Worm (Caenorhabditis elegans): ENCODE results near the gene nspa-9.

nspa-9 gene

ce11 chrX:11732752-11733151, 6.1 kb upstream of the nspa-9 start:
- no peak for TF ChIP-seq nhr-77 (tag; optimal IDR thresholded peaks at IDR 0.05)
- TF ChIP-seq ceh-16 (tag; optimal IDR thresholded peaks at IDR 0.05): no peak
- TF ChIP-seq ztf-1 (GFP tag; conservative IDR thresholded peaks at IDR 0.05): no peak
- TF ChIP-seq ztf-4 (tag; optimal IDR thresholded peaks at IDR 0.05): no peak
- no peak for TF ChIP-seq crh-2 (tag; optimal IDR thresholded peaks at IDR 0.05)
- no peak for TF ChIP-seq unc-62 (GFP tag; optimal IDR thresholded peaks at IDR 0.05)
- TF ChIP-seq elt-1 (tag; optimal IDR thresholded peaks at IDR 0.05): no peak
- TF ChIP-seq sma-3 (GFP tag; optimal IDR thresholded peaks at IDR 0.05): no peak
- no peak for TF ChIP-seq nhr-129 (tag; optimal IDR thresholded peaks at IDR 0.05)
- no peak for TF ChIP-seq skn-1 (tag; optimal IDR thresholded peaks at IDR 0.05)
- TF ChIP-seq lin-11 (tag; optimal IDR thresholded peaks at IDR 0.05): no peak
- TF ChIP-seq fos-1 (tag; optimal IDR thresholded peaks at IDR 0.05): no peak
- no peak for TF ChIP-seq ceh-82 (tag; optimal IDR thresholded peaks at IDR 0.05)
- no peak for TF ChIP-seq blmp-1 (tag; optimal IDR thresholded peaks at IDR 0.05; ENCODE audit: insufficient read depth)
- no peak for TF ChIP-seq unc-55 (GFP tag; optimal IDR thresholded peaks at IDR 0.05)
- TF ChIP-seq nhr-23 (tag; optimal IDR thresholded peaks at IDR 0.05): no peak
- no peak for TF ChIP-seq snpc-4 (tag; optimal IDR thresholded peaks at IDR 0.05)
- TF ChIP-seq Y55F3AM.14 (GFP tag; optimal IDR thresholded peaks at IDR 0.05): no peak
- TF ChIP-seq lsy-2 (tag; optimal IDR thresholded peaks at IDR 0.05): no peak

- no peak for TF ChIP-seq mbf-1 (tag; optimal IDR thresholded peaks at IDR 0.05)
- TF ChIP-seq Y55F3AM.14 (GFP tag; optimal IDR thresholded peaks at IDR 0.05): no peak
- no peak for TF ChIP-seq gmeb-1 (tag; optimal IDR thresholded peaks at IDR 0.05)
- peak; percentile 66 for TF ChIP-seq fos-1 (tag; optimal IDR thresholded peaks at IDR 0.05)
- no peak for TF ChIP-seq blmp-1 (tag; optimal IDR thresholded peaks at IDR 0.05; ENCODE audit: insufficient read depth)
- no peak for TF ChIP-seq nhr-12 (tag; optimal IDR thresholded peaks at IDR 0.05)
- no peak for TF ChIP-seq lsy-2 (tag; optimal IDR thresholded peaks at IDR 0.05)
- TF ChIP-seq unc-55 (GFP tag; optimal IDR thresholded peaks at IDR 0.05): no peak
Measured at ce11 chrX:11734110-11734509, 4.7 kb upstream of the nspa-9 start.

- TF ChIP-seq egl-27 (tag; optimal IDR thresholded peaks at IDR 0.05) (no peak), lin-11 (tag; optimal IDR thresholded peaks at IDR 0.05) (no peak), sem-4 (tag; optimal IDR thresholded peaks at IDR 0.05) (no peak), lin-13 (GFP tag; optimal IDR thresholded peaks at IDR 0.05) (no peak), ama-1 (optimal IDR thresholded peaks at IDR 0.05) (no peak), nhr-11 (tag; optimal IDR thresholded peaks at IDR 0.05) (no peak), nhr-77 (tag; optimal IDR thresholded peaks at IDR 0.05) (no peak), F13H6.1 (tag; optimal IDR thresholded peaks at IDR 0.05) (no peak), ceh-16 (tag; optimal IDR thresholded peaks at IDR 0.05) (no peak), nhr-25 (tag; optimal IDR thresholded peaks at IDR 0.05) (no peak), nhr-237 (tag; optimal IDR thresholded peaks at IDR 0.05) (no peak), nhr-10 (tag; optimal IDR thresholded peaks at IDR 0.05) (no peak), unc-62 (GFP tag; optimal IDR thresholded peaks at IDR 0.05) (no peak), blmp-1 (tag; optimal IDR thresholded peaks at IDR 0.05; ENCODE audit: insufficient read depth) (no peak), R02D3.7 (tag; optimal IDR thresholded peaks at IDR 0.05) (no peak), alr-1 (tag; optimal IDR thresholded peaks at IDR 0.05) (no peak), nhr-23 (tag; optimal IDR thresholded peaks at IDR 0.05) (no peak)
Measured at ce11 chrX:11737053-11737452, 1.8 kb upstream of the nspa-9 start, which contains the start of gene D1053.3. TSS of gene D1053.3 (minus strand) at chrX:11737153.

- TF ChIP-seq blmp-1 (tag; optimal IDR thresholded peaks at IDR 0.05; ENCODE audit: insufficient read depth) (no peak), ztf-11 (tag; optimal IDR thresholded peaks at IDR 0.05) (no peak), nhr-6 (tag; optimal IDR thresholded peaks at IDR 0.05) (no peak)
Measured at ce11 chrX:11743723-11744122, 4.9 kb downstream of the nspa-9 start.

ce11 chrX:11745821-11746485, 7.1 kb downstream of the nspa-9 start, which contains the start of gene C40H5.2:
TSS of gene C40H5.2 (plus strand) at chrX:11746076.
- TF ChIP-seq nhr-21 (tag; optimal IDR thresholded peaks at IDR 0.05) (no peak), nhr-23 (tag; optimal IDR thresholded peaks at IDR 0.05) (no peak), snpc-4 (tag; optimal IDR thresholded peaks at IDR 0.05) (no peak), nhr-12 (tag; optimal IDR thresholded peaks at IDR 0.05) (no peak), elt-1 (tag; optimal IDR thresholded peaks at IDR 0.05) (no peak), dmd-4 (tag; optimal IDR thresholded peaks at IDR 0.05) (no peak), ceh-16 (tag; optimal IDR thresholded peaks at IDR 0.05) (no peak), fos-1 (tag; optimal IDR thresholded peaks at IDR 0.05) (no peak)

All from whole organism, L2 larva.